Worm (Caenorhabditis elegans) whole organism, L3 larva: Measurements from ENCODE around the gene rig-1.

Experiments
- ama-1 ChIP-seq: fragments of 150-350 bp; optimal IDR thresholded peaks from 2 replicates; lab custom pipeline; 2018
- ceh-28 ChIP-seq: fragments of 150-350 bp; optimal IDR thresholded peaks from 2 replicates; lab custom pipeline; 2014; ENCODE audit warnings: missing biosample characterization, missing genetic modification reagents, missing genetic modification characterization
- ceh-82 ChIP-seq: fragments of 150-350 bp; optimal IDR thresholded peaks from 2 replicates; lab custom pipeline; 2014; ENCODE audit warnings: missing biosample characterization, missing genetic modification characterization
- daf-12 ChIP-seq: fragments of 150-350 bp; optimal IDR thresholded peaks from 2 replicates; lab custom pipeline; 2014; ENCODE audit warnings: missing biosample characterization, missing genetic modification reagents, missing genetic modification characterization
- egl-27 ChIP-seq: sonication (generic microtip); optimal IDR thresholded peaks from 4 replicates; lab custom pipeline; 2017; ENCODE audit warnings: missing biosample characterization, missing genetic modification reagents, missing genetic modification characterization
- elt-2 ChIP-seq: sonication (generic microtip); optimal IDR thresholded peaks from 2 replicates; lab custom pipeline; 2016; ENCODE audit warnings: missing genetic modification reagents, mild to moderate bottlenecking, missing genetic modification characterization, missing compliant biosample characterization
- elt-3 ChIP-seq, 3 experiments: fragments of 150-350 bp in 1 of 3; sonication (generic microtip) in 2 of 3; optimal IDR thresholded peaks; 2 replicates in 2 of 3; 4 replicates in 1 of 3; lab custom pipeline; 2014 to 2017; ENCODE audit warnings: missing biosample characterization in 3 of 3, missing genetic modification characterization in 3 of 3
- eor-1 ChIP-seq, 2 experiments: fragments of 150-350 bp; optimal IDR thresholded peaks; 2 replicates each; lab custom pipeline; 2014 to 2018; ENCODE audit warnings: missing biosample characterization in 2 of 2, missing genetic modification characterization in 2 of 2
- fkh-10 ChIP-seq: sonication (generic microtip); optimal IDR thresholded peaks from 2 replicates; lab custom pipeline; 2017; ENCODE audit warnings: missing biosample characterization, missing genetic modification reagents, missing genetic modification characterization
- jun-1 ChIP-seq: fragments of 150-350 bp; optimal IDR thresholded peaks from 2 replicates; lab custom pipeline; 2014; ENCODE audit warnings: missing biosample characterization, missing genetic modification reagents, missing genetic modification characterization
- lsy-12 ChIP-seq: sonication (generic microtip); optimal IDR thresholded peaks from 2 replicates; lab custom pipeline; 2016; ENCODE audit warnings: mild to moderate bottlenecking, missing genetic modification characterization, missing compliant biosample characterization
- mdl-1 ChIP-seq: fragments of 150-350 bp; optimal IDR thresholded peaks from 2 replicates; lab custom pipeline; 2014; ENCODE audit warnings: missing biosample characterization, missing genetic modification characterization
- nfya-1 ChIP-seq: sonication (generic microtip); optimal IDR thresholded peaks from 2 replicates; lab custom pipeline; 2017; ENCODE audit warnings: missing genetic modification characterization, mild to moderate bottlenecking, missing compliant biosample characterization, antibody characterized with exemption, moderate library complexity; ENCODE audit not compliant: insufficient read depth
- nhr-11 ChIP-seq: fragments of 150-350 bp; optimal IDR thresholded peaks from 2 replicates; lab custom pipeline; 2014; ENCODE audit warnings: missing biosample characterization, missing genetic modification characterization
- nhr-25 ChIP-seq: sonication (generic microtip); optimal IDR thresholded peaks from 2 replicates; lab custom pipeline; 2017; ENCODE audit warnings: missing biosample characterization, missing genetic modification characterization
- nhr-28 ChIP-seq: fragments of 150-350 bp; optimal IDR thresholded peaks from 2 replicates; lab custom pipeline; 2014; ENCODE audit warnings: missing biosample characterization, missing genetic modification characterization
- nhr-43 ChIP-seq: sonication (generic microtip); optimal IDR thresholded peaks from 2 replicates; lab custom pipeline; 2016; ENCODE audit warnings: mild to moderate bottlenecking, missing genetic modification characterization, missing compliant biosample characterization; ENCODE audit not compliant: poor library complexity, severe bottlenecking
- nhr-76 ChIP-seq: fragments of 150-350 bp; sonication (generic microtip); optimal IDR thresholded peaks from 5 replicates; lab custom pipeline; 2014; ENCODE audit warnings: missing biosample characterization, missing genetic modification characterization
- nhr-77 ChIP-seq: fragments of 150-350 bp; optimal IDR thresholded peaks from 2 replicates; lab custom pipeline; 2014; ENCODE audit warnings: missing biosample characterization, missing genetic modification characterization
- pha-4 ChIP-seq: fragments of 150-350 bp; optimal IDR thresholded peaks from 2 replicates; lab custom pipeline; 2014; ENCODE audit warnings: missing biosample characterization, missing genetic modification reagents, missing genetic modification characterization
- pqm-1 ChIP-seq: fragments of 150-350 bp; optimal IDR thresholded peaks from 2 replicates; lab custom pipeline; 2017; ENCODE audit warnings: missing biosample characterization, missing genetic modification characterization, inconsistent platforms
- sea-2 ChIP-seq: fragments of 150-350 bp; sonication (generic microtip); optimal IDR thresholded peaks from 4 replicates; lab custom pipeline; 2014; ENCODE audit warnings: missing biosample characterization, missing genetic modification reagents, missing genetic modification characterization
- skn-1 ChIP-seq: fragments of 150-350 bp; optimal IDR thresholded peaks from 2 replicates; lab custom pipeline; 2014; ENCODE audit warnings: missing biosample characterization, missing genetic modification characterization
- snpc-4 ChIP-seq: fragments of 150-350 bp; optimal IDR thresholded peaks from 2 replicates; lab custom pipeline; 2014; ENCODE audit warnings: missing biosample characterization, missing genetic modification characterization
- unc-62 ChIP-seq: fragments of 150-350 bp; sonication (generic microtip); optimal IDR thresholded peaks from 4 replicates; lab custom pipeline; 2014; ENCODE audit warnings: missing biosample characterization, missing genetic modification reagents, missing genetic modification characterization

rig-1 gene

ce11 chrX:8712662-8713061, 52.2 kb downstream of the rig-1 start:
- TF ChIP-seq ama-1 (lab: Kevin White, UChicago): no peak
- TF ChIP-seq elt-2: peak; percentile 89
- peak; percentile 43 for TF ChIP-seq jun-1 (tag; lab: Kevin White, UChicago)
- peak; percentile 77 for TF ChIP-seq pqm-1 (tag; lab: Kevin White, UChicago)
- peak; percentile 40 for TF ChIP-seq pha-4 (tag; lab: Kevin White, UChicago)
- TF ChIP-seq skn-1 (tag; lab: Kevin White, UChicago): peak; percentile 55

- peak; percentile 73 for TF ChIP-seq pqm-1 (tag; lab: Kevin White, UChicago)
- TF ChIP-seq nhr-76 (tag; lab: Kevin White, UChicago): no peak
- TF ChIP-seq jun-1 (tag; lab: Kevin White, UChicago): peak; percentile 44
- peak; percentile 77 for TF ChIP-seq elt-2
- TF ChIP-seq pha-4 (tag; lab: Kevin White, UChicago): peak; percentile 49
These were observed 53.4 kb downstream of the rig-1 start, which contains the start of gene F53A9.6 for ce11 chrX:8713754-8714295. TSS of gene F53A9.6 (minus strand) at chrX:8713804.

DNA sequence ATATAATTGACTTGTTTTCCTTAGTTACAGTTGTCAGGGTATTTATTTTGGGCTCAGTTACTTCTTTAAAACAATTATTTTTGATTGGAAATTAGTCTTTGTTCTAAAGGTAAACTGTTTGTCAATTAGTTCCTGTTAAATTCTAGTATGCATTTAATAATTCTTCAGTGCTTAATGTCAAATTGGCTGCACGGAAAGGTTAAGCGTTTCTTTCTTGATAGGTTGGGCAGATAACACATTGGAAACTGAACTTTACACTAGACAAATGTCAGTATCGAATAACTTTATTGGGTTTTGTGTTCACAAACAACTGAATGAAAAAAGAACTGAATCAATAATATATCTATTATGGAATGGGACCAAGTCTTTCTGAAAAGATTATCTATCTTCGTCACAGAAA, 54.4 kb downstream of the rig-1 start:
- no peak for TF ChIP-seq lsy-12 (tag; lab: Kevin White, UChicago)
- no peak for TF ChIP-seq ceh-82
- peak; percentile 56 for TF ChIP-seq elt-2

DNA sequence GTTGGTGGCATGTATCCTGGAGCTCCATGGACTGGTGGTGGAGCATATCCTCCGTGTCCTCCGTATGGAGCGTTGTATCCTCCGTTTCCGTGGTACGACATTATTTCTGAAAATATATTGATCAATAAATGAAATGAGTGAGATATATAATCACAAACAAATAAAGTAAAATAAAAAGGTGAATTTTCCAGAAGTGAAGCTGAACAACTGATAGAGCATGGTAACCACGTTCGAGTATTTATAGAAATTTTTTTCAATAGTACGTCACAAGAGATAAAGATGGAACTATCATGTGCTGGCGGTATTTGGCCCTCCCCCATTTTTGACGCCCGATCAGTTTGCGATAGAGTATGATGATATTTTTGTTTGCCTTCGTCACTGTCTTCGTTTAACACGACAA, 56.4 kb downstream of the rig-1 start, which contains the start of gene F53A9.7:
Gene F53A9.7, minus strand, starts transcription at position 101 of the 400 bp plus-strand sequence.
- TF ChIP-seq lsy-12 (tag; lab: Kevin White, UChicago): no peak
- no peak for TF ChIP-seq nhr-43 (tag; lab: Kevin White, UChicago)
- no peak for TF ChIP-seq nhr-25 (tag; lab: Kevin White, UChicago)
- TF ChIP-seq egl-27 (tag; lab: Kevin White, UChicago): no peak
- peak; percentile 33 for TF ChIP-seq elt-2
- no peak for TF ChIP-seq nhr-28 (tag; lab: Kevin White, UChicago)
- no peak for TF ChIP-seq fkh-10
- no peak for TF ChIP-seq ceh-28 (tag; lab: Kevin White, UChicago)
- TF ChIP-seq pha-4 (tag; lab: Kevin White, UChicago): peak; percentile 16
- TF ChIP-seq skn-1 (tag; lab: Kevin White, UChicago): no peak
- no peak for TF ChIP-seq elt-3 (tag; optimal IDR thresholded peaks at IDR 0.05; lab: Kevin White, UChicago)
- no peak for TF ChIP-seq unc-62 (GFP tag; lab: Kevin White, UChicago)

DNA sequence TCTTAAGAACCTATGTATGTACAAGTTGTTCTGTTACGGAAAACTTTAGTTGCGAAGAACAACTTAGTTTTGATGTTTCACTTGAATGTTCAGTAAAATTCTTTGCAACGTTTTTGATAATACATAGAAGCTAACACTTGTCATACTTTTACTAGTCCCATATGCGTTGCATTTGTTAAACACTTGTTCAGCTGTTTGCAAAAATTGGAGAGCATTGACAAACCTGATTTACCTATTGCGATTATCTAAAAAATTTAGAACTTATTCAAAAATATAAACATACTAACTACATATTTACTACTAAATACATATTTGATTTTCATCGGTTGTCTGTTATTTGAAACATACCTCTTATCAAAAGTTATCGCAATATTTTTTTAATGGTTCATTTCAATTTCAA, 57.7 kb downstream of the rig-1 start:
- TF ChIP-seq jun-1 (tag; lab: Kevin White, UChicago) (no peak), mdl-1 (tag; lab: Kevin White, UChicago) (no peak), sea-2 (GFP tag; lab: Kevin White, UChicago) (no peak), nhr-43 (tag; lab: Kevin White, UChicago) (no peak), nhr-77 (tag; lab: Kevin White, UChicago) (no peak), pha-4 (tag; lab: Kevin White, UChicago) (peak; percentile 40), nhr-28 (tag; lab: Kevin White, UChicago) (no peak)

ce11 chrX:8718856-8719255, 58.4 kb downstream of the rig-1 start, which contains the start of gene F53A9.8:
TSS of gene F53A9.8 (minus strand) at chrX:8718904.
- TF ChIP-seq mdl-1 (tag; lab: Kevin White, UChicago) (no peak), daf-12 (tag; lab: Kevin White, UChicago) (no peak), unc-62 (GFP tag; lab: Kevin White, UChicago) (no peak), pqm-1 (tag; lab: Kevin White, UChicago) (peak; percentile 61), pha-4 (tag; lab: Kevin White, UChicago) (peak; percentile 71), nhr-28 (tag; lab: Kevin White, UChicago) (no peak), elt-2 (peak; percentile 75)

DNA sequence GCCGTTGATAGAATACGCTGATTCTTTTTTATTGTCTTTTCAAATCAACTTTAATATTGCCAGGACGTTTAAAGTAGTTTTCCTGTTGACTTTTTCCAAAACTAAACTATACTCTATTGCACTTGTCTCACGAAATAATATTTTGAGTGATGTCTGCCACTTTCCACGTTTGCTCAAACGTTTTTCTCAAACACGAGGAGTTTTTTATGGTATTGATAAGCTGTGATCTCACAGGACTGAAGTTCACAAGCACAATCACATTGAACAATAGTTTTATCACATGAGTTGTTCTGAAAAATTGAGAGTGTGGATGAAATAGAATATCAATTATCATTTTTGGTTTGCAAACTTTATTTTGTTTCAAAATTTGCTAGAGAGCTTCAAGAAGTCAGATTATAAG, 59.5 kb downstream of the rig-1 start:
- TF ChIP-seq pqm-1 (tag; lab: Kevin White, UChicago) (peak; percentile 13), elt-2 (peak; percentile 78), pha-4 (tag; lab: Kevin White, UChicago) (peak; percentile 67), nhr-28 (tag; lab: Kevin White, UChicago) (no peak)

DNA sequence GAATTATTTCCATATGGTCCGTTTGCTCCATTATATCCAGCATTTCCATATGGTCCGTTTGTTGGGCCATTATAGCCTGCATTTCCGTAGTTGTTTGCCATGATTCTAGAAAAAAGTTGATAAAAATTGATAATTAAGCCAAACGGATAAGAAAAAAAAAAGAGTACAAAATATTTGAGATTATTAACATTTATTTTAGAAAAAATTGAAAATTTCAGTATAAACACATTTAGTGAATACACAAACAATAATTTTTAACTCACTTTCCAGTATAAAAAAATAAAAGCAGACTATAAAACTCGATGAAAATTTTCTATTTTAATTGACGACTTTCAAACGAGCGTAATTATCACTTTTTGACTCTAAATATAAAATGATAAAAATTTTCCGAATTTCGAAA, 60.2 kb downstream of the rig-1 start, which contains the start of gene F53A9.9:
Gene F53A9.9, minus strand, starts transcription at position 101 of the 400 bp plus-strand sequence.
- TF ChIP-seq nhr-11 (tag; lab: Kevin White, UChicago) (no peak), nfya-1 (no peak), nhr-43 (tag; lab: Kevin White, UChicago) (no peak), eor-1 (tag; optimal IDR thresholded peaks at IDR 0.05; lab: Kevin White, UChicago) (no peak), snpc-4 (tag; lab: Kevin White, UChicago) (no peak)
